Fruit fly (Drosophila melanogaster) whole organism, embryonic: Measurements from ENCODE around the gene wda.

Experiments used
- Atf-2 ChIP-seq: fragments of 200-800 bp; sonication (Bioruptor generic); optimal IDR thresholded peaks from 2 replicates; lab custom pipeline; 2016; ENCODE audit warnings: missing biosample characterization, missing genetic modification characterization
- CG10979 ChIP-seq: fragments of 200-800 bp; sonication (Bioruptor generic); optimal IDR thresholded peaks from 2 replicates; lab custom pipeline; 2018; ENCODE audit warnings: missing biosample characterization, mild to moderate bottlenecking, missing genetic modification characterization, moderate library complexity
- CG11695 ChIP-seq: fragments of 200-800 bp; sonication (Bioruptor generic); IDR thresholded peaks from 3 replicates; pipeline ENCODE4 v1.3.6; 2022; ENCODE audit warnings: missing biosample characterization, missing genetic modification characterization
- CG13894 ChIP-seq: fragments of 200-800 bp; sonication (Bioruptor generic); optimal IDR thresholded peaks from 3 replicates; lab custom pipeline; 2018; ENCODE audit warnings: missing biosample characterization, mild to moderate bottlenecking, missing genetic modification characterization, moderate library complexity
- CG14667 ChIP-seq: fragments of 200-800 bp; sonication (Bioruptor generic); IDR thresholded peaks from 2 replicates; pipeline ENCODE4 v1.3.6; 2022; ENCODE audit warnings: missing biosample characterization, missing genetic modification characterization
- CG14965 ChIP-seq: fragments of 200-800 bp; sonication (Bioruptor generic); optimal IDR thresholded peaks from 2 replicates; lab custom pipeline; 2016; ENCODE audit warnings: missing biosample characterization, missing genetic modification characterization, borderline replicate concordance
- CG1647 ChIP-seq: fragments of 200-800 bp; sonication (Bioruptor generic); optimal IDR thresholded peaks from 3 replicates; lab custom pipeline; 2016; ENCODE audit warnings: missing biosample characterization, missing genetic modification characterization
- CG16813 ChIP-seq: fragments of 200-800 bp; sonication (Bioruptor generic); IDR thresholded peaks from 3 replicates; pipeline ENCODE4 v1.3.6; 2022; ENCODE audit warnings: missing biosample characterization, missing genetic modification characterization; ENCODE audit not compliant: partially characterized antibody
- CG17328 ChIP-seq: fragments of 200-800 bp; sonication (Bioruptor generic); IDR thresholded peaks from 2 replicates; pipeline ENCODE4 v1.3.6; 2022; ENCODE audit warnings: missing biosample characterization, missing genetic modification characterization
- CG17802 ChIP-seq: fragments of 200-800 bp; sonication (Bioruptor generic); optimal IDR thresholded peaks from 2 replicates; lab custom pipeline; 2018; ENCODE audit warnings: missing biosample characterization, mild to moderate bottlenecking, missing genetic modification characterization, moderate library complexity
- CG32772 ChIP-seq: fragments of 200-800 bp; sonication (Bioruptor generic); IDR thresholded peaks from 2 replicates; pipeline ENCODE4 v1.3.6; 2022; ENCODE audit warnings: missing biosample characterization, missing genetic modification characterization
- CG3407 ChIP-seq: fragments of 200-800 bp; sonication (Bioruptor generic); optimal IDR thresholded peaks from 2 replicates; lab custom pipeline; 2018; ENCODE audit warnings: missing biosample characterization, mild to moderate bottlenecking, missing genetic modification characterization
- CG4360 ChIP-seq: fragments of 200-800 bp; sonication (Bioruptor generic); IDR thresholded peaks from 2 replicates; pipeline ENCODE4 v1.3.6; 2022; ENCODE audit warnings: missing biosample characterization, missing genetic modification characterization
- CG43689 ChIP-seq: fragments of 200-800 bp; sonication (Bioruptor generic); IDR thresholded peaks from 2 replicates; pipeline ENCODE4 v1.3.6; 2022; ENCODE audit warnings: missing biosample characterization, missing genetic modification characterization
- CG6254 ChIP-seq: fragments of 200-800 bp; sonication (Bioruptor generic); optimal IDR thresholded peaks from 3 replicates; lab custom pipeline; 2017; ENCODE audit warnings: mild to moderate bottlenecking, missing biosample characterization, missing genetic modification reagents, missing genetic modification characterization
- CG7839 ChIP-seq: fragments of 200-800 bp; sonication (Bioruptor generic); optimal IDR thresholded peaks from 3 replicates; lab custom pipeline; 2018; ENCODE audit warnings: missing biosample characterization, mild to moderate bottlenecking, missing genetic modification characterization, moderate library complexity
- CG7928 ChIP-seq: fragments of 200-800 bp; sonication (Bioruptor generic); optimal IDR thresholded peaks from 2 replicates; lab custom pipeline; 2017; ENCODE audit warnings: missing biosample characterization, mild to moderate bottlenecking, missing genetic modification characterization
- CG8290 ChIP-seq, 3 experiments: fragments of 200-800 bp; sonication (Bioruptor generic); optimal IDR thresholded peaks; 2 replicates each; lab custom pipeline; 2016 to 2019; ENCODE audit warnings: missing biosample characterization in 3 of 3, missing genetic modification characterization in 3 of 3, mild to moderate bottlenecking in 2 of 3, moderate library complexity in 1 of 3
- CG9215 ChIP-seq: fragments of 200-800 bp; sonication (Bioruptor generic); IDR thresholded peaks from 2 replicates; pipeline ENCODE4 v1.3.6; 2022; ENCODE audit warnings: missing biosample characterization, missing genetic modification characterization
- CkIIα-i1 ChIP-seq: fragments of 200-800 bp; sonication (Bioruptor generic); IDR thresholded peaks from 2 replicates; pipeline ENCODE4 v1.3.6; 2022; ENCODE audit warnings: missing biosample characterization, missing genetic modification characterization
- CrebB ChIP-seq: fragments of 200-800 bp; sonication (Bioruptor generic); optimal IDR thresholded peaks from 3 replicates; lab custom pipeline; 2018; ENCODE audit warnings: missing biosample characterization, mild to moderate bottlenecking, missing genetic modification characterization
- Fer1 ChIP-seq: fragments of 200-800 bp; sonication (Bioruptor generic); optimal IDR thresholded peaks from 2 replicates; lab custom pipeline; 2017; ENCODE audit warnings: missing biosample characterization, mild to moderate bottlenecking, missing genetic modification characterization
- Fer3 ChIP-seq: fragments of 200-800 bp; sonication (Bioruptor generic); optimal IDR thresholded peaks from 2 replicates; lab custom pipeline; 2018; ENCODE audit warnings: missing biosample characterization, mild to moderate bottlenecking, missing genetic modification characterization, moderate library complexity
- Hr51 ChIP-seq, 2 experiments: fragments of 200-800 bp; sonication (Bioruptor generic); optimal IDR thresholded peaks; 2 replicates in 1 of 2; 3 replicates in 1 of 2; lab custom pipeline; 2016 to 2018; ENCODE audit warnings: missing biosample characterization in 2 of 2, missing genetic modification characterization in 2 of 2, mild to moderate bottlenecking in 1 of 2, moderate library complexity in 1 of 2
- Jarid2 ChIP-seq: fragments of 200-800 bp; sonication (Bioruptor generic); optimal IDR thresholded peaks from 3 replicates; lab custom pipeline; 2017; ENCODE audit warnings: mild to moderate bottlenecking, missing biosample characterization, missing genetic modification reagents, missing genetic modification characterization
- Lpt ChIP-seq: fragments of >200 bp; optimal IDR thresholded peaks from 2 replicates; lab custom pipeline; 2018; ENCODE audit warnings: missing biosample characterization, missing genetic modification characterization
- NFAT ChIP-seq: fragments of 200-800 bp; sonication (Bioruptor generic); IDR thresholded peaks from 2 replicates; pipeline ENCODE4 v1.3.6; 2022; ENCODE audit warnings: missing biosample characterization, missing genetic modification characterization
- Xrp1 ChIP-seq: fragments of 200-800 bp; sonication (Bioruptor generic); IDR thresholded peaks from 2 replicates; pipeline ENCODE4 v1.3.6; 2022; ENCODE audit warnings: missing biosample characterization, missing genetic modification characterization
- ac ChIP-seq: fragments of 200-800 bp; sonication (Bioruptor generic); optimal IDR thresholded peaks from 3 replicates; lab custom pipeline; 2017; ENCODE audit warnings: missing biosample characterization, mild to moderate bottlenecking, missing genetic modification characterization
- bsh ChIP-seq, 2 experiments: fragments of 200-800 bp; sonication (Bioruptor generic); optimal IDR thresholded peaks; 2 replicates each; lab custom pipeline; 2017 to 2018; ENCODE audit warnings: mild to moderate bottlenecking in 2 of 2, missing biosample characterization in 2 of 2, missing genetic modification characterization in 2 of 2, moderate library complexity in 1 of 2
- cas ChIP-seq: fragments of 200-800 bp; sonication (Bioruptor generic); IDR thresholded peaks from 2 replicates; pipeline ENCODE4 v1.3.6; 2022; ENCODE audit warnings: missing biosample characterization, missing genetic modification characterization
- cato ChIP-seq: fragments of 200-800 bp; sonication (Bioruptor generic); optimal IDR thresholded peaks from 2 replicates; lab custom pipeline; 2016; ENCODE audit warnings: missing biosample characterization, missing genetic modification characterization, borderline replicate concordance
- eve ChIP-seq, 2 experiments: fragments of >200 bp; optimal IDR thresholded peaks; 2 replicates each; lab custom pipeline; 2017; ENCODE audit warnings: missing biosample characterization in 2 of 2, missing genetic modification characterization in 2 of 2
- gsb ChIP-seq: fragments of 200-800 bp; sonication (Bioruptor generic); IDR thresholded peaks from 2 replicates; pipeline ENCODE4 v1.3.6; 2022; ENCODE audit warnings: missing biosample characterization, missing genetic modification characterization
- hth ChIP-seq: fragments of >200 bp; optimal IDR thresholded peaks from 2 replicates; lab custom pipeline; 2017; ENCODE audit warnings: inconsistent platforms
- knrl ChIP-seq: fragments of 200-800 bp; sonication (Bioruptor generic); IDR thresholded peaks from 3 replicates; pipeline ENCODE4 v1.3.6; 2022; ENCODE audit warnings: missing biosample characterization, missing genetic modification characterization; ENCODE audit not compliant: partially characterized antibody
- lmd ChIP-seq: fragments of 200-800 bp; sonication (Bioruptor generic); IDR thresholded peaks from 2 replicates; pipeline ENCODE4 v1.3.6; 2022; ENCODE audit warnings: missing biosample characterization, missing genetic modification characterization
- mirr ChIP-seq: fragments of 200-800 bp; sonication (Bioruptor generic); optimal IDR thresholded peaks from 3 replicates; lab custom pipeline; 2018; ENCODE audit warnings: missing biosample characterization, mild to moderate bottlenecking, missing genetic modification characterization
- p53 ChIP-seq: fragments of 200-800 bp; sonication (Bioruptor generic); optimal IDR thresholded peaks from 2 replicates; lab custom pipeline; 2016; ENCODE audit warnings: missing biosample characterization, missing genetic modification characterization
- pros ChIP-seq: fragments of 200-800 bp; sonication (Bioruptor generic); optimal IDR thresholded peaks from 3 replicates; lab custom pipeline; 2019; ENCODE audit warnings: missing biosample characterization, mild to moderate bottlenecking, missing genetic modification characterization, moderate library complexity
- repo ChIP-seq: fragments of 200-800 bp; sonication (Bioruptor generic); optimal IDR thresholded peaks from 2 replicates; lab custom pipeline; 2016; ENCODE audit warnings: missing biosample characterization, missing genetic modification characterization
- sc ChIP-seq, 3 experiments: fragments of >200 bp in 2 of 3; fragments of 200-800 bp in 1 of 3; sonication (Bioruptor generic) in 1 of 3; optimal IDR thresholded peaks; 2 replicates in 2 of 3; 3 replicates in 1 of 3; lab custom pipeline; 2017; ENCODE audit warnings: mild to moderate bottlenecking in 1 of 3, missing biosample characterization in 1 of 3, missing genetic modification characterization in 1 of 3, missing genetic modification reagents in 1 of 3
- sim ChIP-seq: fragments of 200-800 bp; sonication (Bioruptor generic); IDR thresholded peaks from 2 replicates; pipeline ENCODE4 v1.3.6; 2022; ENCODE audit warnings: missing biosample characterization, missing genetic modification characterization
- tin ChIP-seq: fragments of 200-800 bp; sonication (Bioruptor generic); optimal IDR thresholded peaks from 3 replicates; lab custom pipeline; 2016; ENCODE audit warnings: missing biosample characterization, missing genetic modification characterization
- unc-4 ChIP-seq: fragments of 200-800 bp; sonication (Bioruptor generic); IDR thresholded peaks from 2 replicates; pipeline ENCODE4 v1.3.6; 2022; ENCODE audit warnings: missing biosample characterization, missing genetic modification characterization; ENCODE audit not compliant: partially characterized antibody

The wda gene

dm6 chr3R:23248853-23249573 is 8.9 kb downstream of the wda start, which contains the start of gene CG4467 (continued):
- TF ChIP-seq CG6254 (GFP tag; lab: Kevin White, UChicago) (no peak), pros (GFP tag; lab: Kevin White, UChicago) (peak; percentile 97), bsh (GFP tag; optimal IDR thresholded peaks at IDR 0.05; lab: Kevin White, UChicago) (peak in 1 of 2 experiments; percentile 18), CG7839 (no peak), CG8290 (GFP tag; optimal IDR thresholded peaks at IDR 0.05; lab: Kevin White, UChicago) (no peak), CG8290 (tag; optimal IDR thresholded peaks at IDR 0.05; lab: Kevin White, UChicago) (peak in 1 of 2 experiments; percentile 36)
- TF ChIP-seq, all 482 proteins: peak for 51

- TF ChIP-seq CG17328 (GFP tag; lab: Robert Waterston, UW) (peak; percentile 64; the same call in 1 of the 2 replicates), NFAT (no peak), repo (GFP tag; lab: Kevin White, UChicago) (no peak), sim (GFP tag; lab: Robert Waterston, UW) (no peak), CG16813 (GFP tag; lab: Robert Waterston, UW) (no peak), Fer3 (tag; lab: Kevin White, UChicago) (peak; percentile 83), hth (lab: Kevin White, UChicago) (no peak), mirr (GFP tag; lab: Kevin White, UChicago) (no peak), CkIIα-i1 (GFP tag; lab: Robert Waterston, UW) (no peak), CG32772 (peak; percentile 69), sc (optimal IDR thresholded peaks at IDR 0.05; lab: Kevin White, UChicago) (no peak), sc (GFP tag; optimal IDR thresholded peaks at IDR 0.05; lab: Kevin White, UChicago) (peak; percentile 9), CG1647 (GFP tag; lab: Kevin White, UChicago) (peak; percentile 13), gsb (GFP tag; lab: Robert Waterston, UW) (no peak), CG14965 (GFP tag; lab: Kevin White, UChicago) (no peak), CrebB (tag; lab: Kevin White, UChicago) (no peak), CG7928 (no peak), CG11695 (GFP tag; lab: Robert Waterston, UW) (peak; percentile 70; the same call in 2 of the 3 replicates), cas (GFP tag; lab: Robert Waterston, UW) (no peak), Atf-2 (no peak), CG3407 (GFP tag; lab: Kevin White, UChicago) (peak; percentile 32), CG10979 (tag; lab: Kevin White, UChicago) (no peak), cato (no peak), Hr51 (GFP tag; optimal IDR thresholded peaks at IDR 0.05; lab: Kevin White, UChicago) (peak; percentile 27 to 67), Lpt (GFP tag; lab: Kevin White, UChicago) (no peak), CG9215 (GFP tag; lab: Robert Waterston, UW) (no peak), lmd (GFP tag; lab: Robert Waterston, UW) (peak; percentile 73), tin (peak; percentile 55), CG4360 (GFP tag; lab: Robert Waterston, UW) (peak; percentile 55), ac (GFP tag; lab: Kevin White, UChicago) (no peak), unc-4 (GFP tag; lab: Robert Waterston, UW) (no peak), Fer1 (peak; percentile 88), p53 (GFP tag; lab: Kevin White, UChicago) (no peak), Jarid2 (no peak), knrl (no peak), eve (GFP tag; optimal IDR thresholded peaks at IDR 0.05; lab: Kevin White, UChicago) (peak in 1 of 2 experiments; percentile 37), CG13894 (tag; lab: Kevin White, UChicago) (peak; percentile 28), CG14667 (GFP tag; lab: Robert Waterston, UW) (peak; percentile 34), CG17802 (tag; lab: Kevin White, UChicago) (no peak), Xrp1 (GFP tag; lab: Robert Waterston, UW) (peak; percentile 81), CG43689 (GFP tag; lab: Robert Waterston, UW) (peak; percentile 20; the same call in 1 of the 2 replicates)
Measured at dm6 chr3R:23239934-23240632, 17.8 kb downstream of the wda start.
